Fruit fly (Drosophila melanogaster): ENCODE data around the gene gd.
A peak's percentile ranks its signal among the peaks of the same experiment; 100 is the strongest.

The gd gene

dm6 chrX:12018440-12019101, 31.0 kb upstream of the gd start, which contains the start of gene Lsm12a (continued):
- no peak for TF ChIP-seq CG3838 (GFP tag; optimal IDR thresholded peaks at IDR 0.05)
- TF ChIP-seq H15 (GFP tag; IDR thresholded peaks at IDR 0.05), result no peak
- no peak for TF ChIP-seq Nf-YC (tag; optimal IDR thresholded peaks at IDR 0.05)
- no peak for TF ChIP-seq Mad (GFP tag; optimal IDR thresholded peaks at IDR 0.05)
- no peak for TF ChIP-seq CTCF (GFP tag; optimal IDR thresholded peaks at IDR 0.05)
- TF ChIP-seq exex (tag; optimal IDR thresholded peaks at IDR 0.05), result no peak
- peak; percentile 60; the same call in 1 of the 3 replicates for TF ChIP-seq hb (GFP tag; IDR thresholded peaks at IDR 0.05; ENCODE audit: partially characterized antibody)
- no peak for TF ChIP-seq CG17328 (GFP tag; IDR thresholded peaks at IDR 0.05)
- TF ChIP-seq Hr39 (optimal IDR thresholded peaks at IDR 0.05), result no peak
- TF ChIP-seq Dref (GFP tag; IDR thresholded peaks at IDR 0.05), result peak; percentile 77
- peak; percentile 44 for TF ChIP-seq sens (GFP tag)
- TF ChIP-seq Side (GFP tag; optimal IDR thresholded peaks at IDR 0.05), result no peak
- no peak for TF ChIP-seq CG11696 (GFP tag; IDR thresholded peaks at IDR 0.05)
- TF ChIP-seq Opbp (GFP tag; IDR thresholded peaks at IDR 0.05; ENCODE audit: partially characterized antibody), result peak; percentile 60; the same call in 2 of the 3 replicates
- TF ChIP-seq Sox102F (GFP tag; optimal IDR thresholded peaks at IDR 0.05), result no peak
- TF ChIP-seq Xbp1 (GFP tag; optimal IDR thresholded peaks at IDR 0.05), result no peak
- no peak for TF ChIP-seq tio (GFP tag; optimal IDR thresholded peaks at IDR 0.05)
- no peak for TF ChIP-seq her (GFP tag; optimal IDR thresholded peaks at IDR 0.05)
- TF ChIP-seq CG2129 (GFP tag; IDR thresholded peaks at IDR 0.05; ENCODE audit: partially characterized antibody), result peak; percentile 20; the same call in 1 of the 2 replicates
- TF ChIP-seq CG15073 (GFP tag; optimal IDR thresholded peaks at IDR 0.05), result no peak
- TF ChIP-seq sima (GFP tag; optimal IDR thresholded peaks at IDR 0.05), result no peak
- TF ChIP-seq CG9727 (GFP tag; optimal IDR thresholded peaks at IDR 0.05), result no peak
- no peak for TF ChIP-seq bigmax (GFP tag; optimal IDR thresholded peaks at IDR 0.05)
- peak; percentile 71 for TF ChIP-seq CG16813 (GFP tag; IDR thresholded peaks at IDR 0.05; ENCODE audit: partially characterized antibody)
- TF ChIP-seq CG10267 (tag; optimal IDR thresholded peaks at IDR 0.05), result peak; percentile 37
- no peak for TF ChIP-seq NFAT (GFP tag; IDR thresholded peaks at IDR 0.05)
- TF ChIP-seq CG7372 (GFP tag; IDR thresholded peaks at IDR 0.05), result no peak
- TF ChIP-seq nerfin-1 (tag; optimal IDR thresholded peaks at IDR 0.05), result no peak
- TF ChIP-seq ken (GFP tag; IDR thresholded peaks at IDR 0.05), result 0 out of 3 replicates have a peak, but pooled peaks have one; percentile 19
- no peak for TF ChIP-seq CG9437 (GFP tag; optimal IDR thresholded peaks at IDR 0.05)
- peak; percentile 58 for TF ChIP-seq CG7963 (GFP tag; IDR thresholded peaks at IDR 0.05; ENCODE audit: partially characterized antibody)
- no peak for TF ChIP-seq Ets65A (GFP tag)
- TF ChIP-seq vfl (GFP tag; optimal IDR thresholded peaks at IDR 0.05), result no peak
- TF ChIP-seq z (GFP tag; IDR thresholded peaks at IDR 0.05), result no peak
- peak; percentile 26 for TF ChIP-seq Scr (GFP tag; IDR thresholded peaks at IDR 0.05; ENCODE audit: partially characterized antibody)
- TF ChIP-seq CG4617 (GFP tag; optimal IDR thresholded peaks at IDR 0.05; ENCODE audit: borderline replicate concordance), result peak; percentile 9
- TF ChIP-seq cg (GFP tag; optimal IDR thresholded peaks at IDR 0.05), result no peak
- TF ChIP-seq CG6791 (GFP tag; IDR thresholded peaks at IDR 0.05; ENCODE audit: partially characterized antibody), result peak; percentile 77; the same call in 2 of the 3 replicates
- TF ChIP-seq repo (GFP tag; optimal IDR thresholded peaks at IDR 0.05), result no peak
- peak; percentile 6 for TF ChIP-seq CG14710 (tag; optimal IDR thresholded peaks at IDR 0.05)
- TF ChIP-seq croc (GFP tag; conservative IDR thresholded peaks at IDR 0.05), result no peak
- TF ChIP-seq Sin3A (optimal IDR thresholded peaks at IDR 0.05), result peak; percentile 1
- TF ChIP-seq chn (GFP tag; optimal IDR thresholded peaks at IDR 0.05), result no peak
- TF ChIP-seq chinmo (GFP tag; IDR thresholded peaks at IDR 0.05; ENCODE audit: partially characterized antibody), result peak; percentile 79; the same call in 1 of the 4 replicates
- no peak for TF ChIP-seq Sry-β (GFP tag; optimal IDR thresholded peaks at IDR 0.05)
- no peak for TF ChIP-seq GATAe (GFP tag; conservative IDR thresholded peaks at IDR 0.05)
- no peak for TF ChIP-seq CG10147 (GFP tag; optimal IDR thresholded peaks at IDR 0.05)
- no peak for TF ChIP-seq Ada2b (GFP tag; IDR thresholded peaks at IDR 0.05)
- TF ChIP-seq Atf6 (GFP tag; IDR thresholded peaks at IDR 0.05), result no peak
- peak; percentile 81 for TF ChIP-seq amos (GFP tag; IDR thresholded peaks at IDR 0.05; ENCODE audit: partially characterized antibody)
- TF ChIP-seq sob (GFP tag; IDR thresholded peaks at IDR 0.05), result 0 out of 2 replicates have a peak, but pooled peaks have one; percentile 8
